Fruit fly (Drosophila melanogaster) whole organism, embryonic: ENCODE data around the gene Rab9Db.

Experiments
- Blimp-1 ChIP-seq: fragments of 200-800 bp; sonication (Bioruptor generic); optimal IDR thresholded peaks from 3 replicates; lab custom pipeline; 2018; ENCODE audit warnings: missing biosample characterization, missing genetic modification characterization, mild to moderate bottlenecking, moderate library complexity, missing genetic modification reagents
- CG12299 ChIP-seq: fragments of 200-800 bp; sonication (Bioruptor generic); optimal IDR thresholded peaks from 2 replicates; lab custom pipeline; 2018; ENCODE audit warnings: missing biosample characterization, mild to moderate bottlenecking, missing genetic modification characterization
- CG14860 ChIP-seq: fragments of 200-800 bp; sonication (Bioruptor generic); IDR thresholded peaks from 3 replicates; pipeline ENCODE4 v1.3.6; 2022; ENCODE audit warnings: missing biosample characterization, missing genetic modification characterization; ENCODE audit not compliant: partially characterized antibody
- CG15479 ChIP-seq: fragments of 200-800 bp; sonication (Bioruptor generic); optimal IDR thresholded peaks from 3 replicates; lab custom pipeline; 2019; ENCODE audit warnings: missing biosample characterization, mild to moderate bottlenecking, missing genetic modification characterization, moderate library complexity
- CG31441 ChIP-seq: fragments of 200-800 bp; sonication (Bioruptor generic); IDR thresholded peaks from 2 replicates; pipeline ENCODE4 v1.3.6; 2022; ENCODE audit warnings: missing biosample characterization, missing genetic modification characterization
- CG32772 ChIP-seq: fragments of 200-800 bp; sonication (Bioruptor generic); IDR thresholded peaks from 2 replicates; pipeline ENCODE4 v1.3.6; 2022; ENCODE audit warnings: missing biosample characterization, missing genetic modification characterization
- CG5953 ChIP-seq: fragments of 200-800 bp; sonication (Bioruptor generic); IDR thresholded peaks from 2 replicates; pipeline ENCODE4 v1.3.6; 2022; ENCODE audit warnings: missing biosample characterization, missing genetic modification characterization
- CG7357 ChIP-seq: fragments of 200-800 bp; sonication (Bioruptor generic); IDR thresholded peaks from 3 replicates; pipeline ENCODE4 v1.3.6; 2022; ENCODE audit warnings: missing biosample characterization, missing genetic modification characterization
- CG8281 ChIP-seq: fragments of 200-800 bp; sonication (Bioruptor generic); optimal IDR thresholded peaks from 2 replicates; lab custom pipeline; 2018; ENCODE audit warnings: missing biosample characterization, mild to moderate bottlenecking, missing genetic modification characterization, moderate library complexity
- CG8359 ChIP-seq: fragments of 200-800 bp; sonication (Bioruptor generic); optimal IDR thresholded peaks from 2 replicates; lab custom pipeline; 2017; ENCODE audit warnings: missing biosample characterization, mild to moderate bottlenecking, missing genetic modification characterization, borderline replicate concordance
- CG9215 ChIP-seq: fragments of 200-800 bp; sonication (Bioruptor generic); IDR thresholded peaks from 2 replicates; pipeline ENCODE4 v1.3.6; 2022; ENCODE audit warnings: missing biosample characterization, missing genetic modification characterization
- CG9609 ChIP-seq: fragments of 200-800 bp; sonication (Bioruptor generic); optimal IDR thresholded peaks from 3 replicates; lab custom pipeline; 2016; ENCODE audit warnings: missing biosample characterization, missing genetic modification characterization
- CG9932 ChIP-seq: fragments of 200-800 bp; sonication (Bioruptor generic); IDR thresholded peaks from 2 replicates; pipeline ENCODE4 v1.3.6; 2022; ENCODE audit warnings: missing biosample characterization, missing genetic modification characterization
- CTCF ChIP-seq: fragments of 200-800 bp; sonication (Bioruptor generic); optimal IDR thresholded peaks from 2 replicates; lab custom pipeline; 2017; ENCODE audit warnings: missing biosample characterization, mild to moderate bottlenecking, missing genetic modification characterization, moderate library complexity
- CoRest ChIP-seq: fragments of 200-800 bp; sonication (Bioruptor generic); optimal IDR thresholded peaks from 3 replicates; lab custom pipeline; 2018; ENCODE audit warnings: missing biosample characterization, mild to moderate bottlenecking, missing genetic modification characterization, moderate library complexity
- D19A ChIP-seq: fragments of 200-800 bp; optimal IDR thresholded peaks from 3 replicates; lab custom pipeline; 2019; ENCODE audit warnings: missing biosample characterization, mild to moderate bottlenecking, missing genetic modification characterization, moderate library complexity
- Dbx ChIP-seq: fragments of 200-800 bp; sonication (Bioruptor generic); IDR thresholded peaks from 3 replicates; pipeline ENCODE4 v1.3.6; 2022; ENCODE audit warnings: missing biosample characterization, missing genetic modification characterization
- Doc2 ChIP-seq: fragments of 200-800 bp; sonication (Bioruptor generic); IDR thresholded peaks from 2 replicates; pipeline ENCODE4 v1.3.6; 2022; ENCODE audit warnings: missing biosample characterization, missing genetic modification characterization
- Doc3 ChIP-seq: fragments of 200-800 bp; sonication (Bioruptor generic); IDR thresholded peaks from 3 replicates; pipeline ENCODE4 v1.3.6; 2022; ENCODE audit warnings: missing biosample characterization, missing genetic modification characterization; ENCODE audit not compliant: partially characterized antibody
- Fer2 ChIP-seq: fragments of 200-800 bp; sonication (Bioruptor generic); optimal IDR thresholded peaks from 2 replicates; lab custom pipeline; 2018; ENCODE audit warnings: missing biosample characterization, mild to moderate bottlenecking, missing genetic modification characterization, moderate library complexity
- HLH3B ChIP-seq: fragments of 200-800 bp; sonication (Bioruptor generic); IDR thresholded peaks from 2 replicates; pipeline ENCODE4 v1.3.6; 2022; ENCODE audit warnings: missing biosample characterization, missing genetic modification characterization
- Nf-YB ChIP-seq: fragments of 200-800 bp; sonication (Bioruptor generic); optimal IDR thresholded peaks from 3 replicates; lab custom pipeline; 2019; ENCODE audit warnings: missing biosample characterization, mild to moderate bottlenecking, missing genetic modification characterization, moderate library complexity
- Oaz ChIP-seq: fragments of 200-800 bp; sonication (Bioruptor generic); IDR thresholded peaks from 2 replicates; pipeline ENCODE4 v1.3.6; 2022; ENCODE audit warnings: missing biosample characterization, missing genetic modification characterization
- Stat92E ChIP-seq, 3 experiments: fragments of >200 bp in 2 of 3; fragments of 200-800 bp in 1 of 3; sonication (Bioruptor generic) in 1 of 3; optimal IDR thresholded peaks; 2 replicates each; lab custom pipeline; 2017 to 2019; ENCODE audit warnings: missing biosample characterization in 3 of 3, missing genetic modification characterization in 3 of 3, mild to moderate bottlenecking in 1 of 3, moderate library complexity in 1 of 3
- Xrp1 ChIP-seq: fragments of 200-800 bp; sonication (Bioruptor generic); IDR thresholded peaks from 2 replicates; pipeline ENCODE4 v1.3.6; 2022; ENCODE audit warnings: missing biosample characterization, missing genetic modification characterization
- bcd ChIP-seq: fragments of 200-800 bp; sonication (Bioruptor generic); optimal IDR thresholded peaks from 2 replicates; lab custom pipeline; 2017; ENCODE audit warnings: missing biosample characterization, mild to moderate bottlenecking, missing genetic modification characterization
- bowl ChIP-seq: fragments of 200-800 bp; sonication (Bioruptor generic); IDR thresholded peaks from 2 replicates; pipeline ENCODE4 v1.3.6; 2022; ENCODE audit warnings: missing biosample characterization, missing genetic modification characterization
- chinmo ChIP-seq: fragments of 200-800 bp; sonication (Bioruptor generic); IDR thresholded peaks from 4 replicates; pipeline ENCODE4 v1.3.6; 2022; ENCODE audit warnings: missing biosample characterization, missing genetic modification characterization; ENCODE audit not compliant: partially characterized antibody
- chm ChIP-seq: fragments of 200-800 bp; sonication (Bioruptor generic); IDR thresholded peaks from 2 replicates; pipeline ENCODE4 v1.3.6; 2022; ENCODE audit warnings: missing biosample characterization, missing genetic modification characterization
- ci ChIP-seq: fragments of 200-800 bp; sonication (Bioruptor generic); IDR thresholded peaks from 3 replicates; pipeline ENCODE4 v1.3.6; 2022; ENCODE audit warnings: missing biosample characterization, missing genetic modification characterization
- corto ChIP-seq: fragments of 200-800 bp; sonication (Bioruptor generic); optimal IDR thresholded peaks from 2 replicates; lab custom pipeline; 2016; ENCODE audit warnings: missing biosample characterization, mild to moderate bottlenecking, missing genetic modification characterization, moderate library complexity
- danr ChIP-seq: fragments of 200-800 bp; sonication (Bioruptor generic); IDR thresholded peaks from 2 replicates; pipeline ENCODE4 v1.3.6; 2022; ENCODE audit warnings: missing biosample characterization, missing genetic modification characterization
- grau ChIP-seq: fragments of 200-800 bp; optimal IDR thresholded peaks from 3 replicates; lab custom pipeline; 2019; ENCODE audit warnings: missing biosample characterization, mild to moderate bottlenecking, missing genetic modification characterization, moderate library complexity
- gsb ChIP-seq: fragments of 200-800 bp; sonication (Bioruptor generic); IDR thresholded peaks from 2 replicates; pipeline ENCODE4 v1.3.6; 2022; ENCODE audit warnings: missing biosample characterization, missing genetic modification characterization
- gsb-n ChIP-seq: fragments of 200-800 bp; sonication (Bioruptor generic); optimal IDR thresholded peaks from 3 replicates; lab custom pipeline; 2018; ENCODE audit warnings: missing biosample characterization, mild to moderate bottlenecking, missing genetic modification characterization
- ham ChIP-seq: fragments of 200-800 bp; sonication (Bioruptor generic); IDR thresholded peaks from 2 replicates; pipeline ENCODE4 v1.3.6; 2022; ENCODE audit warnings: missing biosample characterization, missing genetic modification characterization
- hkb ChIP-seq, 2 experiments: fragments of 200-800 bp in 1 of 2; fragments of >200 bp in 1 of 2; sonication (Bioruptor generic) in 1 of 2; IDR thresholded peaks in 1 of 2; optimal IDR thresholded peaks in 1 of 2; 2 replicates each; pipeline versions ENCODE4 v1.3.6 to Lab custom; 2017 to 2022; ENCODE audit warnings: missing biosample characterization in 1 of 2, missing genetic modification characterization in 1 of 2
- inv ChIP-seq: fragments of 200-800 bp; sonication (Bioruptor generic); IDR thresholded peaks from 2 replicates; pipeline ENCODE4 v1.3.6; 2022; ENCODE audit warnings: missing biosample characterization, missing genetic modification characterization; ENCODE audit not compliant: partially characterized antibody
- ken ChIP-seq: fragments of 200-800 bp; sonication (Bioruptor generic); IDR thresholded peaks from 3 replicates; pipeline ENCODE4 v1.3.6; 2022; ENCODE audit warnings: missing biosample characterization, missing genetic modification characterization
- mirr ChIP-seq: fragments of 200-800 bp; sonication (Bioruptor generic); optimal IDR thresholded peaks from 3 replicates; lab custom pipeline; 2018; ENCODE audit warnings: missing biosample characterization, mild to moderate bottlenecking, missing genetic modification characterization
- nerfin-1 ChIP-seq: fragments of 200-800 bp; sonication (Bioruptor generic); optimal IDR thresholded peaks from 3 replicates; lab custom pipeline; 2019; ENCODE audit warnings: missing biosample characterization, mild to moderate bottlenecking, missing genetic modification characterization, moderate library complexity
- oc ChIP-seq: fragments of 200-800 bp; sonication (Bioruptor generic); optimal IDR thresholded peaks from 2 replicates; lab custom pipeline; 2018; ENCODE audit warnings: missing biosample characterization, mild to moderate bottlenecking, missing genetic modification characterization, moderate library complexity
- onecut ChIP-seq: fragments of 200-800 bp; sonication (Bioruptor generic); IDR thresholded peaks from 2 replicates; pipeline ENCODE4 v1.3.6; 2022; ENCODE audit warnings: missing biosample characterization, missing genetic modification characterization
- peb ChIP-seq: fragments of 200-800 bp; sonication (Bioruptor generic); IDR thresholded peaks from 2 replicates; pipeline ENCODE4 v1.3.6; 2022; ENCODE audit warnings: missing biosample characterization, missing genetic modification characterization
- pum ChIP-seq: fragments of 200-800 bp; sonication (Bioruptor generic); optimal IDR thresholded peaks from 2 replicates; lab custom pipeline; 2016; ENCODE audit warnings: missing biosample characterization, missing genetic modification characterization
- ranshi ChIP-seq: fragments of 200-800 bp; sonication (Bioruptor generic); IDR thresholded peaks from 2 replicates; pipeline ENCODE4 v1.3.6; 2022; ENCODE audit warnings: missing biosample characterization, missing genetic modification characterization
- slou ChIP-seq: fragments of 200-800 bp; sonication (Bioruptor generic); optimal IDR thresholded peaks from 3 replicates; lab custom pipeline; 2016; ENCODE audit warnings: missing biosample characterization, missing genetic modification characterization
- ttk ChIP-seq: fragments of 200-800 bp; sonication (Bioruptor generic); IDR thresholded peaks from 2 replicates; pipeline ENCODE4 v2.1.2; 2022; ENCODE audit warnings: missing biosample characterization, missing genetic modification characterization
- vnd ChIP-seq: fragments of 200-800 bp; sonication (Bioruptor generic); IDR thresholded peaks from 3 replicates; pipeline ENCODE4 v1.3.6; 2022; ENCODE audit warnings: missing biosample characterization, missing genetic modification characterization; ENCODE audit not compliant: partially characterized antibody
- vvl ChIP-seq: fragments of 200-800 bp; sonication (Bioruptor generic); IDR thresholded peaks from 2 replicates; pipeline ENCODE4 v1.3.6; 2022; ENCODE audit warnings: missing biosample characterization, missing genetic modification characterization

Gene Rab9Db

dm6 chrX:10573554-10573953 is 49.5 kb downstream of the Rab9Db start (continued):
- peak; percentile 43; the same call in 1 of the 2 replicates for TF ChIP-seq ranshi (GFP tag; lab: Robert Waterston, UW)
- peak; percentile 45 for TF ChIP-seq D19A (tag; lab: Kevin White, UChicago)
- peak; percentile 15 for TF ChIP-seq CG12299 (tag; lab: Kevin White, UChicago)
- TF ChIP-seq Blimp-1: peak; percentile 62
- TF ChIP-seq CG14860 (GFP tag; lab: Robert Waterston, UW): no peak
- 0 out of 2 replicates have a peak, but pooled peaks have one; percentile 35 for TF ChIP-seq gsb (GFP tag; lab: Robert Waterston, UW)
- TF ChIP-seq vnd (GFP tag; lab: Robert Waterston, UW): 0 out of 3 replicates have a peak, but pooled peaks have one; percentile 25
- no peak for TF ChIP-seq CG9609 (GFP tag; lab: Kevin White, UChicago)
- no peak for TF ChIP-seq Fer2
- TF ChIP-seq CG32772: peak; percentile 61
- TF ChIP-seq gsb-n: peak; percentile 50
- TF ChIP-seq hkb (optimal IDR thresholded peaks at IDR 0.05; lab: Kevin White, UChicago): no peak
- peak; percentile 82 for TF ChIP-seq hkb (GFP tag; IDR thresholded peaks at IDR 0.05; lab: Robert Waterston, UW)
- peak; percentile 76 for TF ChIP-seq HLH3B (GFP tag; lab: Robert Waterston, UW)
- 0 out of 2 replicates have a peak, but pooled peaks have one; percentile 27 for TF ChIP-seq onecut (GFP tag; lab: Robert Waterston, UW)
- TF ChIP-seq corto (GFP tag; lab: Kevin White, UChicago): no peak
- no peak for TF ChIP-seq mirr (GFP tag; lab: Kevin White, UChicago)
- peak; percentile 79; the same call in 2 of the 3 replicates for TF ChIP-seq ci
- no peak for TF ChIP-seq CG8281 (tag; lab: Kevin White, UChicago)
- no peak for TF ChIP-seq Doc2 (GFP tag; lab: Robert Waterston, UW)
- peak; percentile 33 for TF ChIP-seq oc
- TF ChIP-seq ttk: peak; percentile 42; the same call in 1 of the 2 replicates
- no peak for TF ChIP-seq Oaz (GFP tag; lab: Robert Waterston, UW)
- TF ChIP-seq grau: peak; percentile 64
- no peak for TF ChIP-seq CG7357 (GFP tag; lab: Robert Waterston, UW)
- peak; percentile 55; the same call in 1 of the 3 replicates for TF ChIP-seq Dbx (GFP tag; lab: Robert Waterston, UW)
- no peak for TF ChIP-seq nerfin-1 (tag; lab: Kevin White, UChicago)
- TF ChIP-seq CTCF (GFP tag; lab: Kevin White, UChicago): no peak
- TF ChIP-seq CG31441 (GFP tag; lab: Robert Waterston, UW): peak; percentile 70
- TF ChIP-seq CG8359: no peak
- peak; percentile 67; the same call in 1 of the 2 replicates for TF ChIP-seq Xrp1 (GFP tag; lab: Robert Waterston, UW)
- TF ChIP-seq pum (GFP tag; lab: Kevin White, UChicago): no peak
- TF ChIP-seq Stat92E (GFP tag; optimal IDR thresholded peaks at IDR 0.05; lab: Kevin White, UChicago): no peak
- no peak for TF ChIP-seq chinmo (GFP tag; lab: Robert Waterston, UW)
- peak; percentile 40; the same call in 1 of the 2 replicates for TF ChIP-seq bowl (GFP tag; lab: Robert Waterston, UW)
- TF ChIP-seq peb (GFP tag; lab: Robert Waterston, UW): no peak
- peak; percentile 40 for TF ChIP-seq CoRest (tag; lab: Kevin White, UChicago)
- no peak for TF ChIP-seq ham
- peak; percentile 55; the same call in 1 of the 2 replicates for TF ChIP-seq CG9932 (GFP tag; lab: Robert Waterston, UW)
- peak; percentile 46 for TF ChIP-seq bcd (GFP tag; lab: Kevin White, UChicago)
- no peak for TF ChIP-seq Nf-YB (GFP tag; lab: Kevin White, UChicago)
- TF ChIP-seq Doc3 (GFP tag; lab: Robert Waterston, UW): no peak
- no peak for TF ChIP-seq slou (GFP tag; lab: Kevin White, UChicago)
- TF ChIP-seq CG5953 (GFP tag; lab: Robert Waterston, UW): 0 out of 2 replicates have a peak, but pooled peaks have one; percentile 28
- TF ChIP-seq ken (GFP tag; lab: Robert Waterston, UW): no peak
- TF ChIP-seq chm (GFP tag; lab: Robert Waterston, UW): no peak; the same call in 1 of the 2 replicates
- no peak for TF ChIP-seq inv (GFP tag; lab: Robert Waterston, UW)
- TF ChIP-seq vvl (GFP tag; lab: Robert Waterston, UW): peak; percentile 80
- TF ChIP-seq danr: no peak
- 0 out of 2 replicates have a peak, but pooled peaks have one; percentile 35 for TF ChIP-seq CG9215 (GFP tag; lab: Robert Waterston, UW)
- TF ChIP-seq CG15479 (GFP tag; lab: Kevin White, UChicago): no peak
